Worm (Caenorhabditis elegans) whole organism, L2 larva: ENCODE results near the gene scl-2.

Experiments used
- blmp-1 ChIP-seq: sonication (generic microtip); optimal IDR thresholded peaks from 2 replicates; lab custom pipeline; 2017; ENCODE audit warnings: missing genetic modification characterization, mild to moderate bottlenecking, missing compliant biosample characterization, antibody characterized with exemption, moderate library complexity; ENCODE audit not compliant: insufficient read depth
- ceh-82 ChIP-seq: fragments of 150-350 bp; optimal IDR thresholded peaks from 2 replicates; lab custom pipeline; 2014; ENCODE audit warnings: missing biosample characterization, missing genetic modification characterization
- egl-27 ChIP-seq: sonication (generic microtip); optimal IDR thresholded peaks from 3 replicates; lab custom pipeline; 2017; ENCODE audit warnings: missing biosample characterization, missing genetic modification reagents, missing genetic modification characterization
- mab-5 ChIP-seq: fragments of 150-350 bp; optimal IDR thresholded peaks from 2 replicates; lab custom pipeline; 2014; ENCODE audit warnings: missing biosample characterization, missing genetic modification characterization
- mdl-1 ChIP-seq, 2 experiments: fragments of 150-350 bp in 1 of 2; sonication (generic microtip) in 1 of 2; optimal IDR thresholded peaks; 2 replicates each; lab custom pipeline; 2017; ENCODE audit warnings: missing biosample characterization in 2 of 2, missing genetic modification characterization in 2 of 2
- nhr-11 ChIP-seq: fragments of 150-350 bp; optimal IDR thresholded peaks from 2 replicates; lab custom pipeline; 2014; ENCODE audit warnings: missing biosample characterization, missing genetic modification characterization
- nhr-21 ChIP-seq: fragments of 150-350 bp; optimal IDR thresholded peaks from 2 replicates; lab custom pipeline; 2014; ENCODE audit warnings: missing biosample characterization, missing genetic modification characterization
- nhr-237 ChIP-seq: fragments of 150-350 bp; optimal IDR thresholded peaks from 2 replicates; lab custom pipeline; 2014; ENCODE audit warnings: missing biosample characterization, missing genetic modification characterization
- nhr-6 ChIP-seq: fragments of 150-350 bp; optimal IDR thresholded peaks from 2 replicates; lab custom pipeline; 2014; ENCODE audit warnings: missing biosample characterization, missing genetic modification characterization
- nhr-77 ChIP-seq: fragments of 150-350 bp; optimal IDR thresholded peaks from 2 replicates; lab custom pipeline; 2014; ENCODE audit warnings: missing biosample characterization, missing genetic modification characterization
- zag-1 ChIP-seq: fragments of 150-350 bp; optimal IDR thresholded peaks from 2 replicates; lab custom pipeline; 2014; ENCODE audit warnings: missing biosample characterization, missing genetic modification characterization
- ztf-11 ChIP-seq: sonication (generic microtip); optimal IDR thresholded peaks from 2 replicates; lab custom pipeline; 2017; ENCODE audit warnings: missing biosample characterization, missing genetic modification characterization
- ztf-4 ChIP-seq: fragments of 150-350 bp; optimal IDR thresholded peaks from 2 replicates; lab custom pipeline; 2014; ENCODE audit warnings: missing biosample characterization, missing genetic modification characterization

DNA sequence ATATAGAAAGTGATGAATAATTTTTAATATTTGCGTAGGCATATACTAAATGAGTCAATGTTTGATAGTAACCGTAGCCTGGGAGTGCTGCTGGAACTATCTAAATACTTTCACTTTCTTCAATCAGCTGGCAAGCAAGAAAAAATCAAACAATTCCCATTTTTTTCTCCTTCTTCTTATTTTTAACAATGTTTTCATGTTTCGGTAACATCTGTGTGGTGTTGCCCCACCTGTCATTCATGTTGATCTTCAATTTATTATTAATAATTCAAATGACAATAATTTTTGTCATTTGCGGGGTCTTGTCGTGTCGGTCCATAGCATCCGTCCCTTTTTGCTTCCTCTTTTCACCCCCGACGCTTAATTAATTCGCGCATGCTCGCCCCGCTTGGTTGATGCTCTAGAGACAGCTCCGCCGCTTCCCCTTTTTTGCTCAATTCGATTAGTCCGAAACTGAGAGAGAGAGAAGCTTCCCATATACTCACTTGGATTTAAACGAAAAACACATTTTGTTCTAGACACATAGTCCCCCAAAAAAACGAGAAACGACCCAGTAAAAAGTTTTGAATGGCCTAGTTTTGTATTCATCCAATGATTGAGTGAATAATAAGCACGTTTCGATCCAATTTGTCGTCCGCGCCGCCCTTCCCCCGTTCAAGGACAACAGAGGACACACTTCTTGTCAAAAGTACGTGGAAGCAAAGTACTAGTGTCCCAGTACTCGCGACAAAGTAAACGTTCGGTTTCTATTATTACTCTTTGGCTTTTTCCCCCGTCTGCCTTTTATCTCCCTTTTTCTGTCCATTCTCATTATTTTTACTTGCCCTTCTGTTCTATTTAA is 29.5 kb upstream of the scl-2 start:
- TF ChIP-seq nhr-21 = no peak
- TF ChIP-seq nhr-11 (tag; lab: Kevin White, UChicago) = no peak
- no peak for TF ChIP-seq ztf-11 (tag; lab: Kevin White, UChicago)
- TF ChIP-seq mdl-1 (tag; optimal IDR thresholded peaks at IDR 0.05; lab: Kevin White, UChicago) = no peak
- TF ChIP-seq blmp-1 (tag; lab: Kevin White, UChicago) = no peak
- no peak for TF ChIP-seq ceh-82 (tag; lab: Kevin White, UChicago)
- no peak for TF ChIP-seq zag-1 (tag; lab: Kevin White, UChicago)
- no peak for TF ChIP-seq mab-5 (tag; lab: Kevin White, UChicago)
- TF ChIP-seq nhr-6 (tag; lab: Kevin White, UChicago) = no peak
- TF ChIP-seq nhr-237 (tag; lab: Kevin White, UChicago) = no peak
- no peak for TF ChIP-seq nhr-77 (tag; lab: Kevin White, UChicago)
- TF ChIP-seq egl-27 = no peak
- no peak for TF ChIP-seq ztf-4
